Worm (Caenorhabditis elegans) whole organism, late embryonic: Measurements from ENCODE around the gene kin-21.

Experiments used
- K02D7.2 ChIP-seq: sonication (generic microtip); optimal IDR thresholded peaks from 2 replicates; lab custom pipeline; 2017; ENCODE audit warnings: mild to moderate bottlenecking, missing genetic modification characterization, missing compliant biosample characterization
- K09A11.1 ChIP-seq: sonication (generic microtip); optimal IDR thresholded peaks from 2 replicates; lab custom pipeline; 2017; ENCODE audit warnings: antibody characterized with exemption, mild to moderate bottlenecking, missing genetic modification characterization, missing compliant biosample characterization; ENCODE audit not compliant: insufficient read depth
- ahr-1 ChIP-seq: sonication (generic microtip); optimal IDR thresholded peaks from 2 replicates; lab custom pipeline; 2016; ENCODE audit warnings: missing genetic modification characterization, missing compliant biosample characterization
- ama-1 ChIP-seq: fragments of 150-350 bp; optimal IDR thresholded peaks from 2 replicates; lab custom pipeline; 2014
- ceh-14 ChIP-seq: sonication (generic microtip); optimal IDR thresholded peaks from 2 replicates; lab custom pipeline; 2016; ENCODE audit warnings: missing genotype, missing genetic modification characterization, missing compliant biosample characterization
- ceh-18 ChIP-seq: sonication (generic microtip); optimal IDR thresholded peaks from 2 replicates; lab custom pipeline; 2016; ENCODE audit warnings: missing genetic modification characterization, missing compliant biosample characterization
- ceh-19 ChIP-seq: fragments of 200-800 bp; sonication (Bioruptor generic); optimal IDR thresholded peaks from 2 replicates; lab custom pipeline; 2018; ENCODE audit warnings: mild to moderate bottlenecking, missing genetic modification characterization, missing compliant biosample characterization
- ceh-2 ChIP-seq: sonication (generic microtip); optimal IDR thresholded peaks from 2 replicates; lab custom pipeline; 2016; ENCODE audit warnings: missing genotype, missing genetic modification characterization, missing compliant biosample characterization
- ceh-30 ChIP-seq: fragments of 150-350 bp; optimal IDR thresholded peaks from 2 replicates; lab custom pipeline; 2014; ENCODE audit warnings: missing biosample characterization, missing genetic modification characterization
- ceh-31 ChIP-seq: sonication (generic microtip); optimal IDR thresholded peaks from 2 replicates; lab custom pipeline; 2016; ENCODE audit warnings: missing genetic modification characterization, missing compliant biosample characterization
- ceh-34 ChIP-seq: sonication (generic microtip); optimal IDR thresholded peaks from 2 replicates; lab custom pipeline; 2016; ENCODE audit warnings: mild to moderate bottlenecking, missing genetic modification characterization, missing compliant biosample characterization
- ceh-48 ChIP-seq: sonication (generic microtip); optimal IDR thresholded peaks from 2 replicates; lab custom pipeline; 2016; ENCODE audit warnings: missing genetic modification characterization, inconsistent platforms, missing compliant biosample characterization
- ceh-9 ChIP-seq: sonication (generic microtip); optimal IDR thresholded peaks from 2 replicates; lab custom pipeline; 2016; ENCODE audit warnings: mild to moderate bottlenecking, missing genetic modification characterization, inconsistent platforms, missing compliant biosample characterization
- che-1 ChIP-seq: sonication (generic microtip); optimal IDR thresholded peaks from 2 replicates; lab custom pipeline; 2016; ENCODE audit warnings: mild to moderate bottlenecking, missing genetic modification characterization, missing compliant biosample characterization
- dmd-4 ChIP-seq: sonication (generic microtip); optimal IDR thresholded peaks from 2 replicates; lab custom pipeline; 2016; ENCODE audit warnings: borderline replicate concordance, missing genetic modification characterization, missing compliant biosample characterization
- dve-1 ChIP-seq: sonication (generic microtip); optimal IDR thresholded peaks from 2 replicates; lab custom pipeline; 2017; ENCODE audit warnings: antibody characterized with exemption, mild to moderate bottlenecking, missing genetic modification characterization, missing compliant biosample characterization
- fkh-6 ChIP-seq: sonication (generic microtip); optimal IDR thresholded peaks from 2 replicates; lab custom pipeline; 2016; ENCODE audit warnings: missing genetic modification characterization, missing compliant biosample characterization
- gmeb-2 ChIP-seq: sonication (generic microtip); optimal IDR thresholded peaks from 2 replicates; lab custom pipeline; 2016; ENCODE audit warnings: missing genetic modification characterization, inconsistent platforms, missing compliant biosample characterization
- hlh-30 ChIP-seq: sonication (generic microtip); optimal IDR thresholded peaks from 2 replicates; lab custom pipeline; 2017; ENCODE audit warnings: antibody characterized with exemption, missing genetic modification characterization, missing compliant biosample characterization; ENCODE audit not compliant: insufficient read depth
- hlh-6 ChIP-seq: sonication (generic microtip); optimal IDR thresholded peaks from 2 replicates; lab custom pipeline; 2016; ENCODE audit warnings: missing genotype, missing genetic modification characterization, missing compliant biosample characterization
- hlh-8 ChIP-seq: sonication (generic microtip); optimal IDR thresholded peaks from 2 replicates; lab custom pipeline; 2016; ENCODE audit warnings: missing genotype, missing genetic modification characterization, missing compliant biosample characterization
- lin-11 ChIP-seq: fragments of 200-800 bp; sonication (Bioruptor generic); optimal IDR thresholded peaks from 2 replicates; lab custom pipeline; 2018; ENCODE audit warnings: mild to moderate bottlenecking, missing genetic modification characterization, missing compliant biosample characterization
- madf-2 ChIP-seq: sonication (generic microtip); optimal IDR thresholded peaks from 2 replicates; lab custom pipeline; 2017; ENCODE audit warnings: missing genetic modification characterization, missing compliant biosample characterization
- nfya-1 ChIP-seq: sonication (generic microtip); optimal IDR thresholded peaks from 2 replicates; lab custom pipeline; 2017; ENCODE audit warnings: missing genetic modification characterization, mild to moderate bottlenecking, missing compliant biosample characterization, antibody characterized with exemption, moderate library complexity
- nhr-232 ChIP-seq: sonication (generic microtip); optimal IDR thresholded peaks from 2 replicates; lab custom pipeline; 2016; ENCODE audit warnings: missing genetic modification characterization, missing compliant biosample characterization
- npax-4 ChIP-seq: sonication (generic microtip); optimal IDR thresholded peaks from 2 replicates; lab custom pipeline; 2016; ENCODE audit warnings: missing genetic modification characterization, missing compliant biosample characterization
- pag-3 ChIP-seq: sonication (generic microtip); optimal IDR thresholded peaks from 2 replicates; lab custom pipeline; 2016; ENCODE audit warnings: missing compliant biosample characterization, missing genetic modification characterization, borderline replicate concordance
- pqm-1 ChIP-seq: sonication (generic microtip); optimal IDR thresholded peaks from 2 replicates; lab custom pipeline; 2016; ENCODE audit warnings: missing genetic modification characterization, missing compliant biosample characterization
- ref-2 ChIP-seq: sonication (generic microtip); optimal IDR thresholded peaks from 2 replicates; lab custom pipeline; 2016; ENCODE audit warnings: missing genetic modification characterization, missing compliant biosample characterization
- rnt-1 ChIP-seq: sonication (generic microtip); optimal IDR thresholded peaks from 2 replicates; lab custom pipeline; 2016; ENCODE audit warnings: missing genetic modification characterization, missing compliant biosample characterization
- sdc-2 ChIP-seq: sonication (generic microtip); optimal IDR thresholded peaks from 2 replicates; lab custom pipeline; 2016; ENCODE audit warnings: missing genotype, missing genetic modification characterization, missing compliant biosample characterization
- sox-2 ChIP-seq: fragments of 200-800 bp; sonication (Bioruptor generic); IDR thresholded peaks from 2 replicates; pipeline ENCODE4 v1.3.6; 2022; ENCODE audit warnings: missing genetic modification reagents, missing genetic modification characterization, missing compliant biosample characterization
- syd-9 ChIP-seq: sonication (generic microtip); optimal IDR thresholded peaks from 2 replicates; lab custom pipeline; 2016; ENCODE audit warnings: mild to moderate bottlenecking, missing genetic modification characterization, moderate library complexity, missing compliant biosample characterization
- ttx-3 ChIP-seq: sonication (generic microtip); optimal IDR thresholded peaks from 2 replicates; lab custom pipeline; 2016; ENCODE audit warnings: missing genetic modification reagents, missing genetic modification characterization, missing compliant biosample characterization
- unc-3 ChIP-seq, 2 experiments: fragments of 200-800 bp in 1 of 2; sonication (Bioruptor generic) in 1 of 2; sonication (generic microtip) in 1 of 2; conservative IDR thresholded peaks in 1 of 2; optimal IDR thresholded peaks in 1 of 2; 2 replicates each; pipeline versions ENCODE4 v1.3.6 to Lab custom; 2016 to 2022; ENCODE audit warnings: missing compliant biosample characterization in 2 of 2, missing genetic modification characterization in 2 of 2, missing genetic modification reagents in 1 of 2
- unc-42 ChIP-seq: sonication (generic microtip); optimal IDR thresholded peaks from 2 replicates; lab custom pipeline; 2016; ENCODE audit warnings: missing genotype, missing genetic modification characterization, missing compliant biosample characterization
- unc-55 ChIP-seq: sonication (generic microtip); optimal IDR thresholded peaks from 2 replicates; lab custom pipeline; 2017; ENCODE audit warnings: missing biosample characterization, missing genetic modification reagents, missing genetic modification characterization
- unc-86 ChIP-seq: sonication (generic microtip); optimal IDR thresholded peaks from 2 replicates; lab custom pipeline; 2016; ENCODE audit warnings: missing genetic modification characterization, missing compliant biosample characterization
- ztf-16 ChIP-seq: sonication (generic microtip); optimal IDR thresholded peaks from 2 replicates; lab custom pipeline; 2017; ENCODE audit warnings: missing genetic modification characterization, missing compliant biosample characterization

The kin-21 gene

ce11 chrIV:9872210-9872609, 39.5 kb downstream of the kin-21 start:
- TF ChIP-seq ahr-1 (no peak), ceh-19 (GFP tag; lab: Kevin White, UChicago) (no peak), unc-42 (tag; lab: Kevin White, UChicago) (no peak), lin-11 (no peak), unc-55 (GFP tag; lab: Kevin White, UChicago) (no peak), fkh-6 (tag; lab: Kevin White, UChicago) (no peak), hlh-30 (no peak), hlh-8 (tag; lab: Kevin White, UChicago) (no peak), pqm-1 (tag; lab: Kevin White, UChicago) (no peak), unc-86 (tag; lab: Kevin White, UChicago) (no peak), dve-1 (tag; lab: Kevin White, UChicago) (no peak), pag-3 (no peak), ceh-48 (tag; lab: Kevin White, UChicago) (no peak), sox-2 (no peak), ceh-30 (tag; lab: Kevin White, UChicago) (no peak), hlh-6 (no peak)

ce11 chrIV:9872786-9873185, 40.1 kb downstream of the kin-21 start:
- TF ChIP-seq ceh-2 (tag; lab: Kevin White, UChicago) (no peak), che-1 (no peak), sdc-2 (no peak), hlh-6 (no peak), ztf-16 (tag; lab: Kevin White, UChicago) (no peak), ceh-9 (no peak), unc-3 (GFP tag; conservative IDR thresholded peaks at IDR 0.05; lab: Robert Waterston, UW) (no peak), unc-3 (tag; optimal IDR thresholded peaks at IDR 0.05; lab: Kevin White, UChicago) (no peak), ceh-30 (tag; lab: Kevin White, UChicago) (no peak), K09A11.1 (tag; lab: Kevin White, UChicago) (no peak)

ce11 chrIV:9873837-9874236, 41.2 kb downstream of the kin-21 start:
- TF ChIP-seq K02D7.2 (no peak), ceh-34 (tag; lab: Kevin White, UChicago) (peak; percentile 79), ceh-18 (tag; lab: Kevin White, UChicago) (peak; percentile 11), ceh-31 (peak; percentile 34), nfya-1 (tag; lab: Kevin White, UChicago) (peak; percentile 28), dmd-4 (tag; lab: Kevin White, UChicago) (no peak), unc-55 (GFP tag; lab: Kevin White, UChicago) (peak; percentile 9), hlh-30 (peak; percentile 31), npax-4 (tag; lab: Kevin White, UChicago) (no peak)
- TF ChIP-seq, all 69 proteins: peak for 6

- TF ChIP-seq ref-2 (tag; lab: Kevin White, UChicago) (no peak), ceh-14 (tag; lab: Kevin White, UChicago) (no peak), pag-3 (no peak), madf-2 (tag; lab: Kevin White, UChicago) (no peak), ceh-30 (tag; lab: Kevin White, UChicago) (no peak)
Measured at ce11 chrIV:9875646-9876045, 43.0 kb downstream of the kin-21 start.

ce11 chrIV:9878893-9879379, 46.2 kb downstream of the kin-21 start, which contains the start of gene nhr-4:
Gene nhr-4, plus strand, starts transcription at chrIV:9879329.
- TF ChIP-seq unc-55 (GFP tag; lab: Kevin White, UChicago) (no peak), ama-1 (lab: Kevin White, UChicago) (no peak), nhr-232 (tag; lab: Kevin White, UChicago) (no peak), dve-1 (tag; lab: Kevin White, UChicago) (no peak), rnt-1 (tag; lab: Kevin White, UChicago) (no peak), npax-4 (tag; lab: Kevin White, UChicago) (no peak), ttx-3 (no peak), gmeb-2 (tag; lab: Kevin White, UChicago) (no peak), syd-9 (tag; lab: Kevin White, UChicago) (no peak), che-1 (no peak), ztf-16 (tag; lab: Kevin White, UChicago) (no peak), dmd-4 (tag; lab: Kevin White, UChicago) (no peak)
